Worm (Caenorhabditis elegans): ENCODE data around the gene sec-22.

DNA sequence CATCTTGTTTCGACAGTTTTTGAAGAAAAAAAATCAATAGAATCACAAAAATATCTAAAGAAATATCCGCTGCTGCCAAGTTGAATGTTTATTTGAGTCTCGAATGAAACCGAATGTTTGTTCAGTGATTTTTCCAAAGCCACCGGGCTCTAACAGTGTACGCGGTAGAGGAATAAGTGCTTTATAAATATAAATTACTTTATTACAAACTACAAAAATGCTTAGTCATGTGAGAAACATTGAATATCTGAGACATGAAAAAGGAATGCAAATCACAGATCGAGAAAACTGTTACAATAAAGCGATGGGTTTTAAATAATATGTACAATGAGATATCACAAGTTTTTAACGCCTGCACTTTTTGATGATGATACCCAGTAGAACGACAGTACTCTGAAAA is 3.0 kb downstream of the sec-22 start, which contains the start of gene F55A4.7:
- TF ChIP-seq daf-16 (GFP tag; optimal IDR thresholded peaks at IDR 0.05) (no peak), daf-16 (tag; optimal IDR thresholded peaks at IDR 0.05) (no peak), unc-39 (tag; optimal IDR thresholded peaks at IDR 0.05) (no peak), nhr-25 (tag; optimal IDR thresholded peaks at IDR 0.05; ENCODE audit: borderline replicate concordance, insufficient read depth) (no peak), madf-5 (GFP tag; IDR thresholded peaks at IDR 0.05) (no peak), daf-12 (tag; optimal IDR thresholded peaks at IDR 0.05) (no peak), ceh-32 (tag; optimal IDR thresholded peaks at IDR 0.05; ENCODE audit: poor library complexity) (no peak), hif-1 (tag; optimal IDR thresholded peaks at IDR 0.05) (no peak), nhr-28 (tag; optimal IDR thresholded peaks at IDR 0.05) (no peak), unc-130 (GFP tag; optimal IDR thresholded peaks at IDR 0.05) (no peak)

Data from whole organism, L4 larva.